Fruit fly (Drosophila melanogaster): ENCODE data around the gene CG14374.

DNA sequence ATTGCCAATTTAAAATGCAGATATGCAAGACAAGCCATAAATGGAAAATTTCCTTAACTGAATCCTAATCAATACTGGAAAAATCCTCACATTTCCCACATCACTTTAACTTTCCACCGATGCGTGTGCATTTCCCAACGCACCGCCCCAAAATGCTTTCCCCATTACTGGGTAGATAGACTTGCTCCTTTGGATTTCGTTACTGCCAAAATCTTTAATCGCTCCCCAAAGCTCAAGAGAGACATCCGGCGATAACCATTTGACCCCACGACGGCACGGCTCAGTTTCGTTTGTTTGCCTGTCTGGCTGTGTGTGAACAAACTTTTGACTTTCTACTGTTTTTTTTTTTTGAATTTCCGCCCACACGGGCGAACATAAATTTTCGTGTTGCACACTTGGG, 6.5 kb downstream of the CG14374 start:
- TF ChIP-seq CG7101 (tag; optimal IDR thresholded peaks at IDR 0.05) (no peak), kay (GFP tag; ENCODE audit: borderline replicate concordance) (no peak)

Data from whole organism, adult.